Fruit fly (Drosophila melanogaster) whole organism, embryonic: ENCODE measurements around the gene asun.

Experiments
- ATbp ChIP-seq: fragments of 200-800 bp; sonication (Bioruptor generic); optimal IDR thresholded peaks from 2 replicates; lab custom pipeline; 2017; ENCODE audit warnings: missing biosample characterization, mild to moderate bottlenecking, missing genetic modification characterization, missing genetic modification reagents
- Ada2b ChIP-seq: fragments of 200-800 bp; sonication (Bioruptor generic); IDR thresholded peaks from 2 replicates; pipeline ENCODE4 v1.3.6; 2022; ENCODE audit warnings: missing biosample characterization, missing genetic modification characterization
- BEAF-32 ChIP-seq: fragments of 200-800 bp; sonication (Bioruptor generic); optimal IDR thresholded peaks from 3 replicates; lab custom pipeline; 2017; ENCODE audit warnings: missing biosample characterization, missing genetic modification characterization, mild to moderate bottlenecking, moderate library complexity, missing genetic modification reagents
- CG11398 ChIP-seq: fragments of 200-800 bp; sonication (Bioruptor generic); optimal IDR thresholded peaks from 2 replicates; lab custom pipeline; 2016; ENCODE audit warnings: missing biosample characterization, missing genetic modification characterization
- CG11560 ChIP-seq: fragments of 200-800 bp; sonication (Bioruptor generic); IDR thresholded peaks from 3 replicates; pipeline ENCODE4 v1.3.6; 2022; ENCODE audit warnings: missing biosample characterization, missing genetic modification characterization
- CG1233 ChIP-seq: fragments of 200-800 bp; sonication (Bioruptor generic); optimal IDR thresholded peaks from 4 replicates; lab custom pipeline; 2018; ENCODE audit warnings: missing biosample characterization, mild to moderate bottlenecking, missing genetic modification characterization
- CG13624 ChIP-seq: fragments of 200-800 bp; sonication (Bioruptor generic); optimal IDR thresholded peaks from 2 replicates; lab custom pipeline; 2016; ENCODE audit warnings: missing biosample characterization, missing genetic modification characterization
- CG14014 ChIP-seq: fragments of 200-800 bp; sonication (Bioruptor generic); IDR thresholded peaks from 2 replicates; pipeline ENCODE4 v1.3.6; 2022; ENCODE audit warnings: missing biosample characterization, missing genetic modification characterization
- CG14667 ChIP-seq: fragments of 200-800 bp; sonication (Bioruptor generic); IDR thresholded peaks from 2 replicates; pipeline ENCODE4 v1.3.6; 2022; ENCODE audit warnings: missing biosample characterization, missing genetic modification characterization
- CG15696 ChIP-seq: fragments of 200-800 bp; sonication (Bioruptor generic); optimal IDR thresholded peaks from 2 replicates; lab custom pipeline; 2019; ENCODE audit warnings: missing biosample characterization, mild to moderate bottlenecking, missing genetic modification characterization, moderate library complexity
- CG1603 ChIP-seq: fragments of 200-800 bp; sonication (Bioruptor generic); optimal IDR thresholded peaks from 2 replicates; lab custom pipeline; 2019; ENCODE audit warnings: missing biosample characterization, mild to moderate bottlenecking, missing genetic modification characterization, moderate library complexity
- CG16815 ChIP-seq: fragments of 200-800 bp; sonication (Bioruptor generic); optimal IDR thresholded peaks from 3 replicates; lab custom pipeline; 2017; ENCODE audit warnings: missing biosample characterization, mild to moderate bottlenecking, missing genetic modification characterization
- CG17829 ChIP-seq: fragments of 200-800 bp; optimal IDR thresholded peaks from 2 replicates; lab custom pipeline; 2019; ENCODE audit warnings: missing biosample characterization, mild to moderate bottlenecking, missing genetic modification characterization, moderate library complexity
- CG2712 ChIP-seq: fragments of 200-800 bp; optimal IDR thresholded peaks from 3 replicates; lab custom pipeline; 2019; ENCODE audit warnings: missing biosample characterization, mild to moderate bottlenecking, missing genetic modification characterization, moderate library complexity
- CG2875 ChIP-seq: fragments of 200-800 bp; sonication (Bioruptor generic); optimal IDR thresholded peaks from 2 replicates; lab custom pipeline; 2017; ENCODE audit warnings: missing biosample characterization, mild to moderate bottlenecking, missing genetic modification characterization, missing genetic modification reagents
- CG31441 ChIP-seq: fragments of 200-800 bp; sonication (Bioruptor generic); IDR thresholded peaks from 2 replicates; pipeline ENCODE4 v1.3.6; 2022; ENCODE audit warnings: missing biosample characterization, missing genetic modification characterization
- CG3281 ChIP-seq: fragments of 200-800 bp; sonication (Bioruptor generic); optimal IDR thresholded peaks from 3 replicates; lab custom pipeline; 2017; ENCODE audit warnings: missing biosample characterization, mild to moderate bottlenecking, missing genetic modification characterization
- CG3847 ChIP-seq: fragments of 200-800 bp; sonication (Bioruptor generic); IDR thresholded peaks from 2 replicates; pipeline ENCODE4 v1.3.6; 2022; ENCODE audit warnings: missing biosample characterization, missing genetic modification characterization
- CG4360 ChIP-seq: fragments of 200-800 bp; sonication (Bioruptor generic); IDR thresholded peaks from 2 replicates; pipeline ENCODE4 v1.3.6; 2022; ENCODE audit warnings: missing biosample characterization, missing genetic modification characterization
- CG4617 ChIP-seq: fragments of 200-800 bp; sonication (Bioruptor generic); optimal IDR thresholded peaks from 3 replicates; lab custom pipeline; 2016; ENCODE audit warnings: missing biosample characterization, missing genetic modification characterization, borderline replicate concordance
- CG5180 ChIP-seq: fragments of 200-800 bp; sonication (Bioruptor generic); optimal IDR thresholded peaks from 3 replicates; lab custom pipeline; 2017; ENCODE audit warnings: missing biosample characterization, missing genetic modification characterization, mild to moderate bottlenecking, moderate library complexity, missing genetic modification reagents
- CG9797 ChIP-seq: fragments of 200-800 bp; sonication (Bioruptor generic); optimal IDR thresholded peaks from 3 replicates; lab custom pipeline; 2018; ENCODE audit warnings: missing biosample characterization, mild to moderate bottlenecking, missing genetic modification characterization
- Ets65A ChIP-seq: fragments of 200-800 bp; sonication (Bioruptor generic); peaks from one replicate; lab custom pipeline; 2016; ENCODE audit warnings: missing biosample characterization, missing genetic modification characterization
- HLHmδ ChIP-seq: fragments of 200-800 bp; sonication (Bioruptor generic); optimal IDR thresholded peaks from 2 replicates; lab custom pipeline; 2018; ENCODE audit warnings: missing biosample characterization, mild to moderate bottlenecking, missing genetic modification characterization, moderate library complexity
- Hmx ChIP-seq: fragments of 200-800 bp; sonication (Bioruptor generic); optimal IDR thresholded peaks from 2 replicates; lab custom pipeline; 2016; ENCODE audit warnings: missing biosample characterization, missing genetic modification characterization
- Med ChIP-seq: fragments of 200-800 bp; sonication (Bioruptor generic); peaks from one replicate; lab custom pipeline; 2016; ENCODE audit warnings: missing biosample characterization, missing genetic modification characterization, mild to moderate bottlenecking, inconsistent platforms, moderate library complexity
- Scr ChIP-seq: fragments of 200-800 bp; sonication (Bioruptor generic); IDR thresholded peaks from 2 replicates; pipeline ENCODE4 v1.3.6; 2022; ENCODE audit warnings: missing biosample characterization, missing genetic modification characterization; ENCODE audit not compliant: partially characterized antibody
- ab ChIP-seq: fragments of 200-800 bp; sonication (Bioruptor generic); optimal IDR thresholded peaks from 2 replicates; lab custom pipeline; 2016; ENCODE audit warnings: missing biosample characterization, missing genetic modification characterization
- abd-A ChIP-seq: fragments of 200-800 bp; sonication (Bioruptor generic); optimal IDR thresholded peaks from 3 replicates; lab custom pipeline; 2019; ENCODE audit warnings: missing biosample characterization, mild to moderate bottlenecking, missing genetic modification characterization, moderate library complexity
- ato ChIP-seq: fragments of 200-800 bp; sonication (Bioruptor generic); IDR thresholded peaks from 2 replicates; pipeline ENCODE4 v1.3.6; 2022; ENCODE audit warnings: missing biosample characterization, missing genetic modification characterization; ENCODE audit not compliant: partially characterized antibody
- bab2 ChIP-seq: fragments of 200-800 bp; sonication (Bioruptor generic); optimal IDR thresholded peaks from 2 replicates; lab custom pipeline; 2016; ENCODE audit warnings: missing biosample characterization, missing genetic modification characterization
- bigmax ChIP-seq: fragments of 200-800 bp; sonication (Bioruptor generic); optimal IDR thresholded peaks from 2 replicates; lab custom pipeline; 2018; ENCODE audit warnings: missing biosample characterization, mild to moderate bottlenecking, missing genetic modification characterization
- btn ChIP-seq: fragments of 200-800 bp; sonication (Bioruptor generic); optimal IDR thresholded peaks from 2 replicates; lab custom pipeline; 2016; ENCODE audit warnings: missing biosample characterization, missing genetic modification characterization
- caup ChIP-seq: fragments of 200-800 bp; sonication (Bioruptor generic); optimal IDR thresholded peaks from 3 replicates; lab custom pipeline; 2017; ENCODE audit warnings: missing biosample characterization, mild to moderate bottlenecking, missing genetic modification characterization, moderate library complexity; ENCODE audit not compliant: severe bottlenecking
- chm ChIP-seq: fragments of 200-800 bp; sonication (Bioruptor generic); IDR thresholded peaks from 2 replicates; pipeline ENCODE4 v1.3.6; 2022; ENCODE audit warnings: missing biosample characterization, missing genetic modification characterization
- ci ChIP-seq: fragments of 200-800 bp; sonication (Bioruptor generic); IDR thresholded peaks from 3 replicates; pipeline ENCODE4 v1.3.6; 2022; ENCODE audit warnings: missing biosample characterization, missing genetic modification characterization
- croc ChIP-seq: fragments of 200-800 bp; sonication (Bioruptor generic); conservative IDR thresholded peaks from 3 replicates; pipeline ENCODE4 v1.3.6; 2022; ENCODE audit warnings: missing biosample characterization, missing genetic modification characterization
- dm ChIP-seq: fragments of 200-800 bp; sonication (Bioruptor generic); optimal IDR thresholded peaks from 3 replicates; lab custom pipeline; 2016; ENCODE audit warnings: missing biosample characterization, missing genetic modification characterization
- ems ChIP-seq: fragments of 200-800 bp; sonication (Bioruptor generic); optimal IDR thresholded peaks from 3 replicates; lab custom pipeline; 2016; ENCODE audit warnings: missing biosample characterization, missing genetic modification characterization
- en ChIP-seq: fragments of 200-800 bp; sonication (Bioruptor generic); optimal IDR thresholded peaks from 2 replicates; lab custom pipeline; 2016; ENCODE audit warnings: missing biosample characterization, missing genetic modification characterization
- grau ChIP-seq: fragments of 200-800 bp; optimal IDR thresholded peaks from 3 replicates; lab custom pipeline; 2019; ENCODE audit warnings: missing biosample characterization, mild to moderate bottlenecking, missing genetic modification characterization, moderate library complexity
- gsb ChIP-seq: fragments of 200-800 bp; sonication (Bioruptor generic); IDR thresholded peaks from 2 replicates; pipeline ENCODE4 v1.3.6; 2022; ENCODE audit warnings: missing biosample characterization, missing genetic modification characterization
- luna ChIP-seq: fragments of 200-800 bp; sonication (Bioruptor generic); optimal IDR thresholded peaks from 2 replicates; lab custom pipeline; 2016; ENCODE audit warnings: missing biosample characterization, missing genetic modification characterization
- mam ChIP-seq: fragments of 200-800 bp; sonication (Bioruptor generic); optimal IDR thresholded peaks from 3 replicates; lab custom pipeline; 2016; ENCODE audit warnings: missing biosample characterization, missing genetic modification characterization
- sens ChIP-seq: fragments of 200-800 bp; sonication (Bioruptor generic); peaks from one replicate; lab custom pipeline; 2016; ENCODE audit warnings: missing biosample characterization, missing genetic modification characterization
- sens-2 ChIP-seq: fragments of 200-800 bp; sonication (Bioruptor generic); IDR thresholded peaks from 2 replicates; pipeline ENCODE4 v1.3.6; 2022; ENCODE audit warnings: missing biosample characterization, missing genetic modification characterization
- so ChIP-seq: fragments of 200-800 bp; sonication (Bioruptor generic); IDR thresholded peaks from 3 replicates; pipeline ENCODE4 v1.3.6; 2022; ENCODE audit warnings: missing biosample characterization, missing genetic modification characterization
- tx ChIP-seq: fragments of 200-800 bp; sonication (Bioruptor generic); optimal IDR thresholded peaks from 2 replicates; lab custom pipeline; 2016; ENCODE audit warnings: missing biosample characterization, missing genetic modification characterization
- usp ChIP-seq: fragments of >200 bp; optimal IDR thresholded peaks from 2 replicates; lab custom pipeline; 2017; ENCODE audit warnings: missing biosample characterization, missing genetic modification characterization
- zf30C ChIP-seq: fragments of 200-800 bp; sonication (Bioruptor generic); optimal IDR thresholded peaks from 3 replicates; lab custom pipeline; 2018; ENCODE audit warnings: missing biosample characterization, mild to moderate bottlenecking, missing genetic modification characterization

The asun gene

DNA sequence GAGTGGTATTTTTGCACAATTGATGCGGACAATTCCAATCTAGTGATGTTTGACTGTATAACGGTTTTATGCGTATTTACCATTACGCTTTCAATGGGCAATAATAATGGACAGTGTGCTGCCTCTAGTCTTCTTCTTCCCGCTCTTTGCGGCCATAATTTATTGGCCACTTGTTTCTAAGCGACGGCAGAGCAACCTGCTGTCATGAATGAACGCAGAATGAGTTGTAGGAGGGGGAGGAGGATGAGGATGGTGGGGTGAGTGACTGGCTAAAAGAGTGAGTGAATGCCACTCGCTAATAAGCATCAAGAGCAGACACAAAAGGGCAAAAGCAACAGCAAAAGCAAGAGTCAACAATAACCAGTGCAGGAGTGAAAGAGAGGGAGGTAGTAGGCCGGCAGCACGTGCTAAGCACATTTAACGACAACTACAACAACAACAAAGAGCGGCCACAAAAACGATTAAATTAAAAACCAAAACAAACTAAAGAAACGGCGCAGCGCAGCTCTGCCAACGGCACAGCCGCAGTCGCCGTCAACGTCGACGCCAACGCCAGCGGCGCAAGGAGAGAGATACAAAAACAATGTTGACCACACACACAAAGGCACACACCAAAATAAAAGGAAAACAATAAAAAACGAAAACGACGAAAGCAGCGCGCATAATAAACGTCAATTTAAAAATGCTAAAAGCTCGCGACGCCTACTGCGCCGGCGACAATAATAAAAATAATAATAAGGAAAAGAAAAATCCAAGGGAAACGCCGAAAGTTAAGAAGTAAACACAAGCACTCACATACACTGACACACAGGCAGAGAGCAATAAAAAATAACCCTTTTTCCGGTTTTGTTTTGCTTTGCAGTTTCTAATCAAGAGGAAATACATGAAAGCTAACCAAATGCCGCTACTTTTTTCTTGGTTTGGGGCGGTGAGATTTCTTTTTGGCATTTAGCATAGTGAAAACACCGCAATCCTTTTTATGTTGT lies 35.1 kb upstream of the asun start (continued):
- TF ChIP-seq CG3847 (GFP tag; lab: Robert Waterston, UW): no peak
- no peak for TF ChIP-seq ci (GFP tag; lab: Robert Waterston, UW)
- peak; percentile 36 for TF ChIP-seq HLHmδ
- no peak for TF ChIP-seq so (GFP tag; lab: Robert Waterston, UW)
- TF ChIP-seq CG5180 (GFP tag; lab: Kevin White, UChicago): no peak
- no peak for TF ChIP-seq CG1233 (GFP tag; lab: Kevin White, UChicago)
- TF ChIP-seq caup: no peak
- TF ChIP-seq dm: no peak
- no peak for TF ChIP-seq CG4617 (GFP tag; lab: Kevin White, UChicago)
- TF ChIP-seq mam: no peak
- no peak for TF ChIP-seq CG3281 (GFP tag; lab: Kevin White, UChicago)
- no peak for TF ChIP-seq CG13624
- TF ChIP-seq CG16815 (GFP tag; lab: Kevin White, UChicago): no peak
- no peak for TF ChIP-seq CG15696
- TF ChIP-seq bab2 (GFP tag; lab: Kevin White, UChicago): no peak
- no peak for TF ChIP-seq Ada2b (GFP tag; lab: Robert Waterston, UW)
- TF ChIP-seq gsb: no peak
- TF ChIP-seq usp: no peak
- TF ChIP-seq luna (GFP tag; lab: Kevin White, UChicago): no peak
- TF ChIP-seq CG2875 (GFP tag; lab: Kevin White, UChicago): no peak
- no peak for TF ChIP-seq CG1603 (tag; lab: Kevin White, UChicago)
- TF ChIP-seq abd-A (tag; lab: Kevin White, UChicago): peak; percentile 90
- no peak for TF ChIP-seq CG17829 (tag; lab: Kevin White, UChicago)
- TF ChIP-seq ab: no peak
- no peak for TF ChIP-seq btn (GFP tag; lab: Kevin White, UChicago)
- peak; percentile 80 for TF ChIP-seq Med (GFP tag; lab: Kevin White, UChicago)
- TF ChIP-seq tx: no peak
- no peak for TF ChIP-seq croc (GFP tag; lab: Robert Waterston, UW)
- TF ChIP-seq CG9797: no peak
- TF ChIP-seq CG4360: no peak
- TF ChIP-seq CG2712 (tag; lab: Kevin White, UChicago): no peak
- TF ChIP-seq CG14667 (GFP tag; lab: Robert Waterston, UW): no peak
- TF ChIP-seq grau (tag; lab: Kevin White, UChicago): peak; percentile 51
- no peak for TF ChIP-seq ato
- no peak for TF ChIP-seq en
- no peak for TF ChIP-seq zf30C (GFP tag; lab: Kevin White, UChicago)
- TF ChIP-seq CG14014 (GFP tag; lab: Robert Waterston, UW): no peak
- no peak for TF ChIP-seq CG11560 (tag; lab: Robert Waterston, UW)
- no peak for TF ChIP-seq chm
- no peak for TF ChIP-seq bigmax (GFP tag; lab: Kevin White, UChicago)
- TF ChIP-seq CG31441: no peak
- TF ChIP-seq ems (GFP tag; lab: Kevin White, UChicago): no peak
- peak; percentile 72 for TF ChIP-seq sens (GFP tag; lab: Kevin White, UChicago)
- TF ChIP-seq Scr: no peak
- TF ChIP-seq Hmx (GFP tag; lab: Kevin White, UChicago): no peak
- no peak for TF ChIP-seq Ets65A (GFP tag; lab: Kevin White, UChicago)
- TF ChIP-seq BEAF-32 (GFP tag; lab: Kevin White, UChicago): no peak
- TF ChIP-seq CG11398: no peak
- no peak for TF ChIP-seq ATbp (GFP tag; lab: Kevin White, UChicago)
- no peak for TF ChIP-seq sens-2 (GFP tag; lab: Robert Waterston, UW)
